Fruit fly (Drosophila melanogaster) whole organism, embryonic: ENCODE data around the gene Ufd1.

Experiments
- Aef1 ChIP-seq: fragments of 200-800 bp; sonication (Bioruptor generic); IDR thresholded peaks from 3 replicates; pipeline ENCODE4 v1.3.6; 2022; ENCODE audit warnings: missing biosample characterization, missing genetic modification characterization
- Blimp-1 ChIP-seq: fragments of 200-800 bp; sonication (Bioruptor generic); optimal IDR thresholded peaks from 3 replicates; lab custom pipeline; 2018; ENCODE audit warnings: missing biosample characterization, missing genetic modification characterization, mild to moderate bottlenecking, moderate library complexity, missing genetic modification reagents
- CG10959 ChIP-seq: fragments of 200-800 bp; sonication (Bioruptor generic); IDR thresholded peaks from 2 replicates; pipeline ENCODE4 v1.3.6; 2022; ENCODE audit warnings: missing biosample characterization, missing genetic modification characterization
- CG11456 ChIP-seq: fragments of 200-800 bp; sonication (Bioruptor generic); IDR thresholded peaks from 3 replicates; pipeline ENCODE4 v1.3.6; 2022; ENCODE audit warnings: missing biosample characterization, missing genetic modification characterization
- CG13287 ChIP-seq: fragments of 200-800 bp; sonication (Bioruptor generic); IDR thresholded peaks from 2 replicates; pipeline ENCODE4 v1.3.6; 2022; ENCODE audit warnings: missing biosample characterization, missing genetic modification characterization; ENCODE audit not compliant: partially characterized antibody
- CG15514 ChIP-seq: fragments of 200-800 bp; sonication (Bioruptor generic); optimal IDR thresholded peaks from 3 replicates; lab custom pipeline; 2017; ENCODE audit warnings: missing biosample characterization, missing genetic modification characterization, mild to moderate bottlenecking, moderate library complexity, missing genetic modification reagents
- CG15696 ChIP-seq: fragments of 200-800 bp; sonication (Bioruptor generic); optimal IDR thresholded peaks from 2 replicates; lab custom pipeline; 2019; ENCODE audit warnings: missing biosample characterization, mild to moderate bottlenecking, missing genetic modification characterization, moderate library complexity
- CG2120 ChIP-seq: fragments of 200-800 bp; sonication (Bioruptor generic); optimal IDR thresholded peaks from 3 replicates; lab custom pipeline; 2016; ENCODE audit warnings: missing biosample characterization, missing genetic modification characterization
- CG2199 ChIP-seq: fragments of 200-800 bp; sonication (Bioruptor generic); IDR thresholded peaks from 3 replicates; pipeline ENCODE4 v1.3.6; 2022; ENCODE audit warnings: missing biosample characterization, missing genetic modification characterization
- CG30020 ChIP-seq: fragments of 200-800 bp; optimal IDR thresholded peaks from 2 replicates; lab custom pipeline; 2019; ENCODE audit warnings: missing biosample characterization, mild to moderate bottlenecking, missing genetic modification characterization, moderate library complexity
- CG3995 ChIP-seq: fragments of 200-800 bp; sonication (Bioruptor generic); optimal IDR thresholded peaks from 3 replicates; lab custom pipeline; 2016; ENCODE audit warnings: missing biosample characterization, missing genetic modification characterization
- CG6272 ChIP-seq: fragments of 200-800 bp; sonication (Bioruptor generic); IDR thresholded peaks from 2 replicates; pipeline ENCODE4 v1.3.6; 2022; ENCODE audit warnings: missing biosample characterization, missing genetic modification characterization
- CG7987 ChIP-seq: fragments of 200-800 bp; sonication (Bioruptor generic); optimal IDR thresholded peaks from 2 replicates; lab custom pipeline; 2018; ENCODE audit warnings: missing biosample characterization, mild to moderate bottlenecking, missing genetic modification characterization, moderate library complexity
- CG9876 ChIP-seq: fragments of 200-800 bp; sonication (Bioruptor generic); optimal IDR thresholded peaks from 2 replicates; lab custom pipeline; 2016; ENCODE audit warnings: missing biosample characterization, missing genetic modification characterization
- CTCF ChIP-seq: fragments of 200-800 bp; sonication (Bioruptor generic); optimal IDR thresholded peaks from 2 replicates; lab custom pipeline; 2017; ENCODE audit warnings: missing biosample characterization, mild to moderate bottlenecking, missing genetic modification characterization, moderate library complexity
- CoRest ChIP-seq: fragments of 200-800 bp; sonication (Bioruptor generic); optimal IDR thresholded peaks from 3 replicates; lab custom pipeline; 2018; ENCODE audit warnings: missing biosample characterization, mild to moderate bottlenecking, missing genetic modification characterization, moderate library complexity
- D19B ChIP-seq: fragments of 200-800 bp; sonication (Bioruptor generic); optimal IDR thresholded peaks from 2 replicates; lab custom pipeline; 2017; ENCODE audit warnings: missing biosample characterization, mild to moderate bottlenecking, missing genetic modification characterization
- Dp ChIP-seq: fragments of 200-800 bp; sonication (Bioruptor generic); optimal IDR thresholded peaks from 2 replicates; lab custom pipeline; 2018; ENCODE audit warnings: missing biosample characterization, mild to moderate bottlenecking, missing genetic modification characterization, moderate library complexity
- Ets65A ChIP-seq: fragments of 200-800 bp; sonication (Bioruptor generic); peaks from one replicate; lab custom pipeline; 2016; ENCODE audit warnings: missing biosample characterization, missing genetic modification characterization
- Ets97D ChIP-seq: fragments of 200-800 bp; sonication (Bioruptor generic); optimal IDR thresholded peaks from 3 replicates; lab custom pipeline; 2016; ENCODE audit warnings: missing biosample characterization, missing genetic modification characterization
- Fer1 ChIP-seq: fragments of 200-800 bp; sonication (Bioruptor generic); optimal IDR thresholded peaks from 2 replicates; lab custom pipeline; 2017; ENCODE audit warnings: missing biosample characterization, mild to moderate bottlenecking, missing genetic modification characterization
- Fer2 ChIP-seq: fragments of 200-800 bp; sonication (Bioruptor generic); optimal IDR thresholded peaks from 2 replicates; lab custom pipeline; 2018; ENCODE audit warnings: missing biosample characterization, mild to moderate bottlenecking, missing genetic modification characterization, moderate library complexity
- HHEX ChIP-seq: fragments of 200-800 bp; sonication (Bioruptor generic); optimal IDR thresholded peaks from 3 replicates; lab custom pipeline; 2017; ENCODE audit warnings: missing biosample characterization, mild to moderate bottlenecking, missing genetic modification characterization, missing genetic modification reagents
- HLH54F ChIP-seq: fragments of 200-800 bp; sonication (Bioruptor generic); optimal IDR thresholded peaks from 3 replicates; lab custom pipeline; 2016; ENCODE audit warnings: missing biosample characterization, missing genetic modification characterization
- Hmx ChIP-seq: fragments of 200-800 bp; sonication (Bioruptor generic); optimal IDR thresholded peaks from 2 replicates; lab custom pipeline; 2016; ENCODE audit warnings: missing biosample characterization, missing genetic modification characterization
- Jarid2 ChIP-seq: fragments of 200-800 bp; sonication (Bioruptor generic); optimal IDR thresholded peaks from 3 replicates; lab custom pipeline; 2017; ENCODE audit warnings: mild to moderate bottlenecking, missing biosample characterization, missing genetic modification reagents, missing genetic modification characterization
- Kr ChIP-seq: fragments of 200-800 bp; sonication (Bioruptor generic); optimal IDR thresholded peaks from 2 replicates; lab custom pipeline; 2017; ENCODE audit warnings: missing biosample characterization, mild to moderate bottlenecking, missing genetic modification characterization
- Nf-YC ChIP-seq: fragments of 200-800 bp; optimal IDR thresholded peaks from 3 replicates; lab custom pipeline; 2019; ENCODE audit warnings: missing biosample characterization, mild to moderate bottlenecking, missing genetic modification characterization, moderate library complexity
- Poxn ChIP-seq: fragments of 200-800 bp; sonication (Bioruptor generic); IDR thresholded peaks from 2 replicates; pipeline ENCODE4 v1.3.6; 2022; ENCODE audit warnings: missing biosample characterization, missing genetic modification characterization
- Sox100B ChIP-seq: fragments of 200-800 bp; sonication (Bioruptor generic); optimal IDR thresholded peaks from 3 replicates; lab custom pipeline; 2018; ENCODE audit warnings: missing biosample characterization, mild to moderate bottlenecking, missing genetic modification characterization
- Sry-β ChIP-seq: fragments of 200-800 bp; sonication (Bioruptor generic); optimal IDR thresholded peaks from 2 replicates; lab custom pipeline; 2018; ENCODE audit warnings: missing biosample characterization, mild to moderate bottlenecking, missing genetic modification characterization, moderate library complexity
- Stat92E ChIP-seq, 3 experiments: fragments of >200 bp in 2 of 3; fragments of 200-800 bp in 1 of 3; sonication (Bioruptor generic) in 1 of 3; optimal IDR thresholded peaks; 2 replicates each; lab custom pipeline; 2017 to 2019; ENCODE audit warnings: missing biosample characterization in 3 of 3, missing genetic modification characterization in 3 of 3, mild to moderate bottlenecking in 1 of 3, moderate library complexity in 1 of 3
- Taf1 ChIP-seq: fragments of 200-800 bp; sonication (Bioruptor generic); IDR thresholded peaks from 2 replicates; pipeline ENCODE4 v1.3.6; 2022; ENCODE audit warnings: missing biosample characterization, missing genetic modification characterization
- Xrp1 ChIP-seq: fragments of 200-800 bp; sonication (Bioruptor generic); IDR thresholded peaks from 2 replicates; pipeline ENCODE4 v1.3.6; 2022; ENCODE audit warnings: missing biosample characterization, missing genetic modification characterization
- bab2 ChIP-seq: fragments of 200-800 bp; sonication (Bioruptor generic); optimal IDR thresholded peaks from 2 replicates; lab custom pipeline; 2016; ENCODE audit warnings: missing biosample characterization, missing genetic modification characterization
- bbx ChIP-seq: fragments of 200-800 bp; sonication (Bioruptor generic); IDR thresholded peaks from 2 replicates; pipeline ENCODE4 v1.3.6; 2022; ENCODE audit warnings: missing biosample characterization, missing genetic modification characterization; ENCODE audit not compliant: partially characterized antibody
- cad ChIP-seq: fragments of >200 bp; optimal IDR thresholded peaks from 2 replicates; lab custom pipeline; 2017; ENCODE audit warnings: missing biosample characterization, missing genetic modification characterization
- cas ChIP-seq: fragments of 200-800 bp; sonication (Bioruptor generic); IDR thresholded peaks from 2 replicates; pipeline ENCODE4 v1.3.6; 2022; ENCODE audit warnings: missing biosample characterization, missing genetic modification characterization
- corto ChIP-seq: fragments of 200-800 bp; sonication (Bioruptor generic); optimal IDR thresholded peaks from 2 replicates; lab custom pipeline; 2016; ENCODE audit warnings: missing biosample characterization, mild to moderate bottlenecking, missing genetic modification characterization, moderate library complexity
- dysf ChIP-seq: fragments of 200-800 bp; sonication (Bioruptor generic); IDR thresholded peaks from 3 replicates; pipeline ENCODE4 v1.3.6; 2022; ENCODE audit warnings: missing biosample characterization, missing genetic modification characterization
- gcm2 ChIP-seq: fragments of 200-800 bp; sonication (Bioruptor generic); optimal IDR thresholded peaks from 2 replicates; lab custom pipeline; 2016; ENCODE audit warnings: missing biosample characterization, missing genetic modification characterization
- gem ChIP-seq: fragments of 200-800 bp; sonication (Bioruptor generic); optimal IDR thresholded peaks from 2 replicates; lab custom pipeline; 2019; ENCODE audit warnings: missing biosample characterization, mild to moderate bottlenecking, missing genetic modification characterization, moderate library complexity
- gro ChIP-seq: fragments of 200-800 bp; sonication (Bioruptor generic); optimal IDR thresholded peaks from 2 replicates; lab custom pipeline; 2016; ENCODE audit warnings: missing biosample characterization, missing genetic modification characterization
- org-1 ChIP-seq: fragments of 200-800 bp; sonication (Bioruptor generic); optimal IDR thresholded peaks from 2 replicates; lab custom pipeline; 2017; ENCODE audit warnings: missing biosample characterization, missing genetic modification characterization
- pan ChIP-seq, 4 experiments: fragments of >200 bp in 3 of 4; fragments of 200-800 bp in 1 of 4; sonication (Bioruptor generic) in 1 of 4; optimal IDR thresholded peaks in 3 of 4; IDR thresholded peaks in 1 of 4; 2 replicates each; pipeline versions ENCODE4 v1.3.6 to Lab custom; 2017 to 2022; ENCODE audit warnings: missing biosample characterization in 2 of 4, missing genetic modification characterization in 2 of 4, mixed read lengths in 1 of 4
- ro ChIP-seq: fragments of 200-800 bp; sonication (Bioruptor generic); IDR thresholded peaks from 2 replicates; pipeline ENCODE4 v1.3.6; 2022; ENCODE audit warnings: missing biosample characterization, missing genetic modification characterization
- sens ChIP-seq: fragments of 200-800 bp; sonication (Bioruptor generic); peaks from one replicate; lab custom pipeline; 2016; ENCODE audit warnings: missing biosample characterization, missing genetic modification characterization
- sim ChIP-seq: fragments of 200-800 bp; sonication (Bioruptor generic); IDR thresholded peaks from 2 replicates; pipeline ENCODE4 v1.3.6; 2022; ENCODE audit warnings: missing biosample characterization, missing genetic modification characterization
- so ChIP-seq: fragments of 200-800 bp; sonication (Bioruptor generic); IDR thresholded peaks from 3 replicates; pipeline ENCODE4 v1.3.6; 2022; ENCODE audit warnings: missing biosample characterization, missing genetic modification characterization
- sqz ChIP-seq: fragments of 200-800 bp; sonication (Bioruptor generic); optimal IDR thresholded peaks from 3 replicates; lab custom pipeline; 2018; ENCODE audit warnings: missing biosample characterization, mild to moderate bottlenecking, missing genetic modification characterization
- trh ChIP-seq: fragments of 200-800 bp; sonication (Bioruptor generic); optimal IDR thresholded peaks from 2 replicates; lab custom pipeline; 2016; ENCODE audit warnings: missing biosample characterization, missing genetic modification characterization
- vvl ChIP-seq: fragments of 200-800 bp; sonication (Bioruptor generic); IDR thresholded peaks from 2 replicates; pipeline ENCODE4 v1.3.6; 2022; ENCODE audit warnings: missing biosample characterization, missing genetic modification characterization

Ufd1 gene

dm6 chr3L:11135846-11136245, 12.8 kb upstream of the Ufd1 start, which contains the start of gene IRSp53 (continued):
- TF ChIP-seq HHEX (GFP tag; lab: Kevin White, UChicago): no peak
- TF ChIP-seq CG2199 (GFP tag; lab: Robert Waterston, UW): no peak
- TF ChIP-seq sqz (GFP tag; lab: Kevin White, UChicago): peak; percentile 37
- TF ChIP-seq Hmx (GFP tag; lab: Kevin White, UChicago): no peak
- no peak for TF ChIP-seq ro (GFP tag; lab: Robert Waterston, UW)
- no peak for TF ChIP-seq Dp (GFP tag; lab: Kevin White, UChicago)
- no peak for TF ChIP-seq CoRest
- no peak for TF ChIP-seq Nf-YC (tag; lab: Kevin White, UChicago)
- no peak for TF ChIP-seq Poxn
- TF ChIP-seq Sry-β: no peak
- TF ChIP-seq sim: no peak
- peak; percentile 21 for TF ChIP-seq gro (GFP tag; lab: Kevin White, UChicago)
- TF ChIP-seq CG15514 (GFP tag; lab: Kevin White, UChicago): peak; percentile 61
- no peak for TF ChIP-seq Aef1 (GFP tag; lab: Robert Waterston, UW)
- TF ChIP-seq org-1 (GFP tag; lab: Kevin White, UChicago): no peak
- TF ChIP-seq vvl (GFP tag; lab: Robert Waterston, UW): no peak
- TF ChIP-seq CG15696: no peak
- TF ChIP-seq CG9876 (GFP tag; lab: Kevin White, UChicago): no peak
- no peak for TF ChIP-seq Fer2
- TF ChIP-seq Ets65A (GFP tag; lab: Kevin White, UChicago): no peak
- no peak for TF ChIP-seq HLH54F
- no peak for TF ChIP-seq CG11456
- TF ChIP-seq Blimp-1 (GFP tag; lab: Kevin White, UChicago): no peak
- no peak for TF ChIP-seq Ets97D
- no peak for TF ChIP-seq pan (optimal IDR thresholded peaks at IDR 0.05; lab: Kevin White, UChicago)
- TF ChIP-seq pan (GFP tag; optimal IDR thresholded peaks at IDR 0.05 in 1 of 2, IDR thresholded peaks at IDR 0.05 in 1 of 2): no peak
- TF ChIP-seq Kr: no peak
- TF ChIP-seq CG7987: peak; percentile 1
- TF ChIP-seq cad (GFP tag; lab: Kevin White, UChicago): no peak
- no peak for TF ChIP-seq CG3995 (GFP tag; lab: Kevin White, UChicago)
- TF ChIP-seq Jarid2 (GFP tag; lab: Kevin White, UChicago): peak; percentile 79
- TF ChIP-seq CG2120: no peak
- TF ChIP-seq Fer1 (GFP tag; lab: Kevin White, UChicago): no peak
- peak; percentile 31; the same call in 1 of the 2 replicates for TF ChIP-seq CG13287 (GFP tag; lab: Robert Waterston, UW)
- TF ChIP-seq trh (GFP tag; lab: Kevin White, UChicago): no peak
- peak; percentile 57 for TF ChIP-seq sens (GFP tag; lab: Kevin White, UChicago)
- no peak for TF ChIP-seq cas (GFP tag; lab: Robert Waterston, UW)
- TF ChIP-seq CG10959 (GFP tag; lab: Robert Waterston, UW): no peak
- TF ChIP-seq so: no peak
- no peak for TF ChIP-seq Xrp1 (GFP tag; lab: Robert Waterston, UW)
- TF ChIP-seq CG6272 (GFP tag; lab: Robert Waterston, UW): no peak
- TF ChIP-seq gcm2 (GFP tag; lab: Kevin White, UChicago): no peak
- TF ChIP-seq Sox100B (GFP tag; lab: Kevin White, UChicago): no peak
- TF ChIP-seq Stat92E (GFP tag; optimal IDR thresholded peaks at IDR 0.05; lab: Kevin White, UChicago): no peak
- no peak for TF ChIP-seq CG30020
- no peak for TF ChIP-seq dysf (GFP tag; lab: Robert Waterston, UW)
- no peak for TF ChIP-seq D19B
- TF ChIP-seq corto (GFP tag; lab: Kevin White, UChicago): peak; percentile 0
- TF ChIP-seq bab2: no peak
- TF ChIP-seq bbx (GFP tag; lab: Robert Waterston, UW): no peak
- TF ChIP-seq CTCF (GFP tag; lab: Kevin White, UChicago): peak; percentile 77
- no peak for TF ChIP-seq gem (tag; lab: Kevin White, UChicago)
- no peak for TF ChIP-seq Taf1
